Fruit fly (Drosophila melanogaster): Measurements from ENCODE around the gene Bace.

The Bace gene

dm6 chr2L:8496269-8496668 is at the start of gene Bace:
TSS of gene Bace (minus strand) at chr2L:8496307.
- TF ChIP-seq Myc (optimal IDR thresholded peaks at IDR 0.05) = no peak
- TF ChIP-seq Sin3A (optimal IDR thresholded peaks at IDR 0.05) = no peak
- TF ChIP-seq psq (optimal IDR thresholded peaks at IDR 0.05) = no peak
- TF ChIP-seq h (optimal IDR thresholded peaks at IDR 0.05) = no peak
- no peak for TF ChIP-seq insv (optimal IDR thresholded peaks at IDR 0.05)
- no peak for TF ChIP-seq ttk (optimal IDR thresholded peaks at IDR 0.05)

- TF ChIP-seq h (optimal IDR thresholded peaks at IDR 0.05) (no peak), insv (optimal IDR thresholded peaks at IDR 0.05) (no peak), psq (optimal IDR thresholded peaks at IDR 0.05) (no peak), Sin3A (optimal IDR thresholded peaks at IDR 0.05) (no peak), ttk (optimal IDR thresholded peaks at IDR 0.05) (no peak), Myc (optimal IDR thresholded peaks at IDR 0.05) (no peak)
These were observed 49.4 kb upstream of the Bace start for dm6 chr2L:8545393-8546100.

- TF ChIP-seq Sin3A (optimal IDR thresholded peaks at IDR 0.05) (no peak), h (optimal IDR thresholded peaks at IDR 0.05) (no peak)
These were observed 48.5 kb upstream of the Bace start for dm6 chr2L:8544636-8545035.

dm6 chr2L:8543731-8544359 is 47.7 kb upstream of the Bace start:
- TF ChIP-seq psq (optimal IDR thresholded peaks at IDR 0.05) = no peak

dm6 chr2L:8543102-8543501 is 47.0 kb upstream of the Bace start:
- no peak for TF ChIP-seq psq (optimal IDR thresholded peaks at IDR 0.05)

- no peak for TF ChIP-seq insv (optimal IDR thresholded peaks at IDR 0.05)
- TF ChIP-seq h (optimal IDR thresholded peaks at IDR 0.05) = no peak
- TF ChIP-seq psq (optimal IDR thresholded peaks at IDR 0.05) = no peak
These were observed 46.5 kb upstream of the Bace start for dm6 chr2L:8542639-8543038.

dm6 chr2L:8542234-8542572 is 46.1 kb upstream of the Bace start:
- TF ChIP-seq Myc (optimal IDR thresholded peaks at IDR 0.05) (no peak), ttk (optimal IDR thresholded peaks at IDR 0.05) (no peak), insv (optimal IDR thresholded peaks at IDR 0.05) (no peak), Sin3A (optimal IDR thresholded peaks at IDR 0.05) (no peak), psq (optimal IDR thresholded peaks at IDR 0.05) (no peak), h (optimal IDR thresholded peaks at IDR 0.05) (no peak)

dm6 chr2L:8541469-8542233 is 45.5 kb upstream of the Bace start, which contains the start of gene Sema1a:
TSS of gene Sema1a (plus strand) at chr2L:8542147.
- TF ChIP-seq insv (optimal IDR thresholded peaks at IDR 0.05) (no peak), h (optimal IDR thresholded peaks at IDR 0.05) (no peak), ttk (optimal IDR thresholded peaks at IDR 0.05) (no peak), psq (optimal IDR thresholded peaks at IDR 0.05) (no peak), Myc (optimal IDR thresholded peaks at IDR 0.05) (no peak), Sin3A (optimal IDR thresholded peaks at IDR 0.05) (no peak)

dm6 chr2L:8538449-8539050 is 42.4 kb upstream of the Bace start:
- TF ChIP-seq insv (optimal IDR thresholded peaks at IDR 0.05) (no peak), psq (optimal IDR thresholded peaks at IDR 0.05) (no peak), h (optimal IDR thresholded peaks at IDR 0.05) (no peak), Sin3A (optimal IDR thresholded peaks at IDR 0.05) (no peak), ttk (optimal IDR thresholded peaks at IDR 0.05) (no peak), Myc (optimal IDR thresholded peaks at IDR 0.05) (no peak)

dm6 chr2L:8535394-8536176 is 39.5 kb upstream of the Bace start:
- TF ChIP-seq Sin3A (optimal IDR thresholded peaks at IDR 0.05) (no peak), h (optimal IDR thresholded peaks at IDR 0.05) (no peak), psq (optimal IDR thresholded peaks at IDR 0.05) (no peak), Myc (optimal IDR thresholded peaks at IDR 0.05) (no peak), insv (optimal IDR thresholded peaks at IDR 0.05) (no peak), ttk (optimal IDR thresholded peaks at IDR 0.05) (no peak)

- TF ChIP-seq insv (optimal IDR thresholded peaks at IDR 0.05) (no peak), psq (optimal IDR thresholded peaks at IDR 0.05) (no peak), Myc (optimal IDR thresholded peaks at IDR 0.05) (no peak), ttk (optimal IDR thresholded peaks at IDR 0.05) (no peak), Sin3A (optimal IDR thresholded peaks at IDR 0.05) (no peak), h (optimal IDR thresholded peaks at IDR 0.05) (no peak)
These were observed 38.6 kb upstream of the Bace start for dm6 chr2L:8534515-8535295.
